Worm (Caenorhabditis elegans) whole organism, late embryonic: ENCODE results near the gene srh-271.

Source experiments
- ama-1 ChIP-seq: fragments of 150-350 bp; optimal IDR thresholded peaks from 2 replicates; lab custom pipeline; 2014
- ceh-24 ChIP-seq: sonication (generic microtip); optimal IDR thresholded peaks from 2 replicates; lab custom pipeline; 2016; ENCODE audit warnings: mild to moderate bottlenecking, missing genetic modification characterization, missing compliant biosample characterization
- nhr-232 ChIP-seq: sonication (generic microtip); optimal IDR thresholded peaks from 2 replicates; lab custom pipeline; 2016; ENCODE audit warnings: missing genetic modification characterization, missing compliant biosample characterization
- pqm-1 ChIP-seq: sonication (generic microtip); optimal IDR thresholded peaks from 2 replicates; lab custom pipeline; 2016; ENCODE audit warnings: missing genetic modification characterization, missing compliant biosample characterization
- ref-2 ChIP-seq: sonication (generic microtip); optimal IDR thresholded peaks from 2 replicates; lab custom pipeline; 2016; ENCODE audit warnings: missing genetic modification characterization, missing compliant biosample characterization
- rnt-1 ChIP-seq: sonication (generic microtip); optimal IDR thresholded peaks from 2 replicates; lab custom pipeline; 2016; ENCODE audit warnings: missing genetic modification characterization, missing compliant biosample characterization
- tbx-7 ChIP-seq: sonication (generic microtip); optimal IDR thresholded peaks from 2 replicates; lab custom pipeline; 2016; ENCODE audit warnings: missing genotype, missing genetic modification characterization, missing compliant biosample characterization

- no peak for TF ChIP-seq ceh-24 (tag; lab: Kevin White, UChicago)
- TF ChIP-seq ama-1 (lab: Kevin White, UChicago), result no peak
- no peak for TF ChIP-seq tbx-7 (tag; lab: Kevin White, UChicago)
- no peak for TF ChIP-seq pqm-1 (tag; lab: Kevin White, UChicago)
- TF ChIP-seq nhr-232 (tag; lab: Kevin White, UChicago), result no peak
- TF ChIP-seq ref-2 (tag; lab: Kevin White, UChicago), result no peak
- no peak for TF ChIP-seq rnt-1 (tag; lab: Kevin White, UChicago)
These were observed 38.7 kb upstream of the srh-271 start for ce11 chrV:2660457-2660856.
